Fruit fly (Drosophila melanogaster) whole organism, adult: ENCODE results near the gene Klc.

Source experiments
- CG11617 ChIP-seq: fragments of 200-800 bp; sonication (Bioruptor generic); optimal IDR thresholded peaks from 2 replicates; lab custom pipeline; 2017; ENCODE audit warnings: mild to moderate bottlenecking, missing biosample characterization, missing genetic modification reagents, missing genetic modification characterization
- CG12768 ChIP-seq: fragments of 200-800 bp; sonication (Bioruptor generic); optimal IDR thresholded peaks from 2 replicates; lab custom pipeline; 2017; ENCODE audit warnings: missing biosample characterization, missing genetic modification characterization, mild to moderate bottlenecking, moderate library complexity, missing genetic modification reagents
- CG14711 ChIP-seq: fragments of 200-800 bp; sonication (Bioruptor generic); optimal IDR thresholded peaks from 2 replicates; lab custom pipeline; 2018; ENCODE audit warnings: missing biosample characterization, mild to moderate bottlenecking, missing genetic modification characterization, moderate library complexity
- CG1620 ChIP-seq: fragments of 200-800 bp; sonication (Bioruptor generic); optimal IDR thresholded peaks from 2 replicates; lab custom pipeline; 2016; ENCODE audit warnings: missing biosample characterization, missing genetic modification characterization
- CG33017 ChIP-seq: fragments of 200-800 bp; sonication (Bioruptor generic); optimal IDR thresholded peaks from 2 replicates; lab custom pipeline; 2018; ENCODE audit warnings: missing biosample characterization, mild to moderate bottlenecking, missing genetic modification characterization, moderate library complexity
- CG5204 ChIP-seq: fragments of 200-800 bp; sonication (Bioruptor generic); optimal IDR thresholded peaks from 2 replicates; lab custom pipeline; 2016; ENCODE audit warnings: missing biosample characterization, missing genetic modification characterization
- CG7045 ChIP-seq: fragments of 200-800 bp; sonication (Bioruptor generic); optimal IDR thresholded peaks from 2 replicates; lab custom pipeline; 2017; ENCODE audit warnings: missing biosample characterization, mild to moderate bottlenecking, missing genetic modification characterization
- CG7101 ChIP-seq: fragments of 200-800 bp; sonication (Bioruptor generic); optimal IDR thresholded peaks from 2 replicates; lab custom pipeline; 2018; ENCODE audit warnings: missing biosample characterization, mild to moderate bottlenecking, missing genetic modification characterization, moderate library complexity
- Clk ChIP-seq: fragments of 200-800 bp; sonication (Bioruptor generic); optimal IDR thresholded peaks from 2 replicates; lab custom pipeline; 2017; ENCODE audit warnings: missing biosample characterization, missing genetic modification characterization
- Crg-1 ChIP-seq: fragments of 200-800 bp; sonication (Bioruptor generic); optimal IDR thresholded peaks from 2 replicates; lab custom pipeline; 2016; ENCODE audit warnings: missing biosample characterization, missing genetic modification characterization
- Hr96 ChIP-seq: fragments of 200-800 bp; sonication (Bioruptor generic); optimal IDR thresholded peaks from 2 replicates; lab custom pipeline; 2016; ENCODE audit warnings: missing biosample characterization, missing genetic modification characterization
- Mnt ChIP-seq: fragments of 200-800 bp; sonication (Bioruptor generic); optimal IDR thresholded peaks from 2 replicates; lab custom pipeline; 2016; ENCODE audit warnings: missing biosample characterization, mild to moderate bottlenecking, missing genetic modification characterization
- bab1 ChIP-seq: fragments of 200-800 bp; sonication (Bioruptor generic); optimal IDR thresholded peaks from 3 replicates; lab custom pipeline; 2019; ENCODE audit warnings: missing biosample characterization, mild to moderate bottlenecking, missing genetic modification characterization, moderate library complexity
- cic ChIP-seq: fragments of 200-800 bp; sonication (Bioruptor generic); optimal IDR thresholded peaks from 2 replicates; lab custom pipeline; 2017; ENCODE audit warnings: missing biosample characterization, mild to moderate bottlenecking, missing genetic modification characterization, moderate library complexity
- cnc ChIP-seq, 2 experiments: fragments of >200 bp; optimal IDR thresholded peaks; 2 replicates each; lab custom pipeline; 2017
- kay ChIP-seq: fragments of 200-800 bp; sonication (Bioruptor generic); peaks from one replicate; lab custom pipeline; 2016; ENCODE audit warnings: missing biosample characterization, missing genetic modification characterization, borderline replicate concordance
- ovo ChIP-seq: fragments of 200-800 bp; sonication (Bioruptor generic); optimal IDR thresholded peaks from 2 replicates; lab custom pipeline; 2016; ENCODE audit warnings: missing biosample characterization, missing genetic modification characterization
- pad ChIP-seq: fragments of 200-800 bp; sonication (Bioruptor generic); optimal IDR thresholded peaks from 3 replicates; lab custom pipeline; 2017; ENCODE audit warnings: missing biosample characterization, missing genetic modification characterization, mild to moderate bottlenecking, moderate library complexity, missing genetic modification reagents
- tj ChIP-seq: fragments of 200-800 bp; sonication (Bioruptor generic); optimal IDR thresholded peaks from 3 replicates; lab custom pipeline; 2017; ENCODE audit warnings: missing biosample characterization, mild to moderate bottlenecking, missing genetic modification characterization, moderate library complexity
- toe ChIP-seq: fragments of 200-800 bp; sonication (Bioruptor generic); optimal IDR thresholded peaks from 2 replicates; lab custom pipeline; 2016; ENCODE audit warnings: missing biosample characterization, missing genetic modification characterization

The Klc gene

DNA sequence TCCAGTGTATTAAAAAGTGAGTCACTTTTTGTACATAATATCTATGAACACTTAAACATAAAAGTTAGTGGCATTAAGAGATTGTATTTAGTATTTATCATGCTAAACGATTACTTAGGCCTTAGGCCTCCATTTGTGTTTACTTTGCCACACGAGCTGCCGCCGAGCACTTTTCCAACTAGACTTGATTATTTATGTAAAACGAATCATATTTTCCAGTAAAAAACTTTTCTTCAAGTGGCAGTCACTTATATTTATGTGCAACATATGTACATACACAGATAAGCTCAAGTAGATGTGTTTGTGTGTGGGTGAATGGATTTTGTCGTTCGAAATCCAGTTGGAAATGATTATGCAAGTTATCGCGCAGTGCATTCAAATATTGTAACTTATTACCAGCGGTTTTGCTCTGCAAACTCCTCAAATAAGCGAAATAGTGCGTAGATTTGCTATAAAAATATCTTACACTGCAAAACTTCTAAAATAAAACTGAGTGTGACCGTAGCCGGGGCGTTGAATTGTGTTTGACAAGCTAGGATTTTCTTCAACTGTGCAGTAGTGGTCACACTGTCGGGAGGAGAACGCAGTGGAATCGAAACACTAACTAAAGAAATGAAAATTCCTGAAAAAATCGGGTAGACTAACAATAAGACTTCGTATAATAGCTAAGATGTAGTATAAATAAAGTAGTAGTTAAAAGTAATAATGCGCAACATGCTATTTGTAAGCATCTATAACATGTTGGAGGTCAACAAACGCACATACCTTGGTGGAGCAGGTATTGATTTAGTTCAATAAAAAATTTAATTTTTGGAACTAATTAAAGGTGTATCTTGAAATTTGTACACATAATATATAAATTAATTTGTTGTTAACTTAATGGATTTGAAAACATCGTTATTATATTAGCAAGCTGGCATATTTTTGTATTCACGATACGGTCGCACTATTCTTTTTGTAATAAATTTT, at the start of gene Klc, which contains the start of gene CG10984:
Gene Klc (minus strand): TSS at position 490 of the 969 bp plus-strand sequence.
Gene CG10984 (plus strand): TSS at position 553 of the 969 bp plus-strand sequence.
- TF ChIP-seq cnc (optimal IDR thresholded peaks at IDR 0.05; lab: Kevin White, UChicago) (no peak), CG12768 (GFP tag; lab: Kevin White, UChicago) (no peak), CG5204 (GFP tag; lab: Kevin White, UChicago) (no peak), CG14711 (tag; lab: Kevin White, UChicago) (peak; percentile 57), Crg-1 (no peak), CG33017 (tag; lab: Kevin White, UChicago) (no peak), CG7101 (tag; lab: Kevin White, UChicago) (peak; percentile 2), bab1 (GFP tag; lab: Kevin White, UChicago) (peak; percentile 43), tj (GFP tag; lab: Kevin White, UChicago) (peak; percentile 70), Hr96 (GFP tag; lab: Kevin White, UChicago) (no peak), ovo (GFP tag; lab: Kevin White, UChicago) (no peak), CG11617 (no peak), pad (GFP tag; lab: Kevin White, UChicago) (no peak), Mnt (GFP tag; lab: Kevin White, UChicago) (no peak), cic (GFP tag; lab: Kevin White, UChicago) (no peak), kay (GFP tag; lab: Kevin White, UChicago) (no peak), CG7045 (GFP tag; lab: Kevin White, UChicago) (peak; percentile 37), toe (no peak), Clk (GFP tag; lab: Kevin White, UChicago) (no peak), CG1620 (no peak)

- TF ChIP-seq cnc (optimal IDR thresholded peaks at IDR 0.05; lab: Kevin White, UChicago) = no peak
- TF ChIP-seq Crg-1 = peak; percentile 56
- TF ChIP-seq CG7101 (tag; lab: Kevin White, UChicago) = peak; percentile 70
- TF ChIP-seq CG1620 = no peak
- peak; percentile 60 for TF ChIP-seq CG33017 (tag; lab: Kevin White, UChicago)
- TF ChIP-seq CG5204 (GFP tag; lab: Kevin White, UChicago) = peak; percentile 71
- peak; percentile 53 for TF ChIP-seq pad (GFP tag; lab: Kevin White, UChicago)
- TF ChIP-seq Mnt (GFP tag; lab: Kevin White, UChicago) = peak; percentile 55
- TF ChIP-seq ovo (GFP tag; lab: Kevin White, UChicago) = peak; percentile 46
- peak; percentile 29 for TF ChIP-seq CG7045 (GFP tag; lab: Kevin White, UChicago)
- no peak for TF ChIP-seq bab1 (GFP tag; lab: Kevin White, UChicago)
- peak; percentile 68 for TF ChIP-seq CG11617
- peak; percentile 92 for TF ChIP-seq cic (GFP tag; lab: Kevin White, UChicago)
- peak; percentile 63 for TF ChIP-seq kay (GFP tag; lab: Kevin White, UChicago)
- TF ChIP-seq CG12768 (GFP tag; lab: Kevin White, UChicago) = peak; percentile 72
- peak; percentile 15 for TF ChIP-seq tj (GFP tag; lab: Kevin White, UChicago)
- TF ChIP-seq Clk (GFP tag; lab: Kevin White, UChicago) = peak; percentile 37
- peak; percentile 33 for TF ChIP-seq Hr96 (GFP tag; lab: Kevin White, UChicago)
- TF ChIP-seq CG14711 (tag; lab: Kevin White, UChicago) = no peak
- TF ChIP-seq toe = peak; percentile 26
Observed at dm6 chr3L:12798795-12799311, 49.0 kb upstream of the Klc start.

DNA sequence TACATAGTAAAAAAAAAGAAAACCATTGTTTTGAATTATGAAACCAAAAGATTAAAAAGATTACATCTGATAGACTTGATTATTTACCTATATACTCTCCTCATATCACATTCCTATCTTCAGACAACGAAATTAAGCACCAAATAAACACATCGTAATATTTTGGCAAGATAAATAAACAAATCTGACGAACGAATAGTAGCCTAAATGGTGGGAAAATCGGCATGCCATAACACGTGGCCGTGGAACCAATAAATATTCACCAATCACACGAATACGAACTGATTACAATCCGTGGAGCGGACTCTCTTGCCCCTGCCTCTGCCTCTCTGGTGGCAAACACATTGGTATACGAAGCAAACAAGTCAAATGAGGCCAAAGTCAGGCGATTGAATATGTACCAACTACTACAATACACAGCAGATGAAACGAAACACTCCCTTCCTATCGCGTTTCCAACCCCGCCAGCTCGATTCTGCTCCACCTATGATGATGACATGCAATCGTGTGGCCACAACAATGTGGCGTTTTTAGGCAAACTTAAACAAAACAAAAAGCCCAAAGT, 46.3 kb upstream of the Klc start:
- TF ChIP-seq Clk (GFP tag; lab: Kevin White, UChicago) (no peak), CG11617 (no peak), bab1 (GFP tag; lab: Kevin White, UChicago) (no peak), cic (GFP tag; lab: Kevin White, UChicago) (peak; percentile 44), CG7045 (GFP tag; lab: Kevin White, UChicago) (no peak), Mnt (GFP tag; lab: Kevin White, UChicago) (peak; percentile 40)

DNA sequence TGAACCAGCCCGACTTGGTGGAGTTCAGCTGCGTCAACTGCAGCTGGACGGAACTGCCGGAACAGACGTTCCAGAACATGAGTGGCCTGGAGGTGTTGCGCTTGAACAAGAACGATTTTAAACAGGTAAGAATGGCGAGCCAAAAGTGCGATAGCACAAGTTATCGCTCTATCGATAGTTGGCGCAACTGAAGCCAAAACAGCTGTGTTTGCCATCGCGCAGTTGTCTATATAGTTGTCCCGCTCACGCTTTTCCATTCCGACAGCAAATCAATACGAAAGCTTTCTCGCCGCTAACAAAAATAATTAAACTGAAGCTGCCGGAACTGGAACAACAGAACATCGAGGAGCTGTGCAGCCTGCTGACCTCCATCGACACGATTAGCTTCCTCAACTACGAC, 44.7 kb upstream of the Klc start:
- no peak for TF ChIP-seq Hr96 (GFP tag; lab: Kevin White, UChicago)
- TF ChIP-seq cic (GFP tag; lab: Kevin White, UChicago) = peak; percentile 44
- TF ChIP-seq pad (GFP tag; lab: Kevin White, UChicago) = peak; percentile 9
- no peak for TF ChIP-seq CG1620
- no peak for TF ChIP-seq cnc (optimal IDR thresholded peaks at IDR 0.05; lab: Kevin White, UChicago)
- TF ChIP-seq bab1 (GFP tag; lab: Kevin White, UChicago) = peak; percentile 51

DNA sequence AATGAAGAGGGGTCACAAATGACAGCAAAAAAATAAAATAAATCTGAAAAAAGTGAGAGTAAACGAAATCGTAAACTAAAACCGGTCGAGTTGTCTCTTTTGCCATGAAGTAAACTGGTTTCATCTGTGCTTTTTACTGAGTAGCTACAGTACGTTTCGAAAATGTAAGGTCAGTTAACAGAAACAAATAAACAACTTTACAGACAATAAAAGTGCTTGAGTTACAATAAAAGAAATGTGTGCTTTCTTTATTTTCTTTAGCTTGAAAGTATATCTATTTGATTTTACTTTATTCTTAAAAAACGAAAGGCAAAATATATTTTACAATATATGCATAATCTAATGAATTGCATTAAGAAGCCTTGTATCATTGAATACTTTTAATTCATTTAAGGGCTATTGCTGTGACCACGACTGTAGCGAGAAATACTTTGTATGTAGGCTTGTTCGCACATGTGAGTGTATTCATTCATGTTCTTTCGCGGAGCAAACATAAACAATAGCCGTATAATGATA, 43.1 kb upstream of the Klc start:
- TF ChIP-seq toe (no peak), CG7101 (tag; lab: Kevin White, UChicago) (peak; percentile 32), kay (GFP tag; lab: Kevin White, UChicago) (peak; percentile 71), tj (GFP tag; lab: Kevin White, UChicago) (peak; percentile 10), CG33017 (tag; lab: Kevin White, UChicago) (peak; percentile 40), CG14711 (tag; lab: Kevin White, UChicago) (peak; percentile 40), CG1620 (no peak), Hr96 (GFP tag; lab: Kevin White, UChicago) (no peak)
